Fruit fly (Drosophila melanogaster): Measurements from ENCODE around the gene CG2926.
A peak's percentile ranks its signal among the peaks of the same experiment; 100 is the strongest.

CG2926 gene

DNA sequence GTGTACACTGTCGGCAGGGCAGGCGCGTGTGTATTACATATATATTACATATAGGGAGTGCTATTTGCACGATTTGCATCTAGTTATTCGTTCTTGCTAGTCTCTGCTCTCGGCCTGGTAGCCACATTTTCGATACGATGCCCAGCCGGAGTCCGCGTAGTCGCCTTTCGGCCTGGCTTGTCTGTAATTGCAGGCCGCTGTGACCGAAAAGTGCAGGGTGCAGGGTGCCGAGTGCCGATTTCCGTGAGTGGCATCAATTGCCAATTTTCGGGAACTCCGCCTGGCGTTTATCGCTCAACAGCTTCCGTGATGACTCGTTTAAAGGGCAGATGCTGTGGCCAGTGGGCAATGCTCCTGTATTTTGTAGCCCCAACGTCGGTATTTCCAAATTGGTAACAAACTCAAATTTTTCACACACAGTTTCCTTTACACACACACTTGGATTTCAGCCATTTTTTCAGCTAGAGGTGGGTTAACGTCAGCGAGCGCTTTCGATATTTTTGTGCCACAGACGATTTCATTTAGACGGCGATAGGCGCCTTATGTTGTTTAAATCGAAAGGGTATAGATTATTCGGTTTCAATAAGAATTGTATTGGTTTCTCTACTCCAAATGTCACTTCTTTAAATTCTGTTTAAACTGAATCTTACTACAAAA, at the start of gene CG2926:
TSS of gene CG2926 (minus strand) at position 518 of the 657 bp plus-strand sequence.
- TF ChIP-seq CG8478 (optimal IDR thresholded peaks at IDR 0.05) (no peak), CTCF (optimal IDR thresholded peaks at IDR 0.05) (peak in 1 of 2 experiments; percentile 20)

DNA sequence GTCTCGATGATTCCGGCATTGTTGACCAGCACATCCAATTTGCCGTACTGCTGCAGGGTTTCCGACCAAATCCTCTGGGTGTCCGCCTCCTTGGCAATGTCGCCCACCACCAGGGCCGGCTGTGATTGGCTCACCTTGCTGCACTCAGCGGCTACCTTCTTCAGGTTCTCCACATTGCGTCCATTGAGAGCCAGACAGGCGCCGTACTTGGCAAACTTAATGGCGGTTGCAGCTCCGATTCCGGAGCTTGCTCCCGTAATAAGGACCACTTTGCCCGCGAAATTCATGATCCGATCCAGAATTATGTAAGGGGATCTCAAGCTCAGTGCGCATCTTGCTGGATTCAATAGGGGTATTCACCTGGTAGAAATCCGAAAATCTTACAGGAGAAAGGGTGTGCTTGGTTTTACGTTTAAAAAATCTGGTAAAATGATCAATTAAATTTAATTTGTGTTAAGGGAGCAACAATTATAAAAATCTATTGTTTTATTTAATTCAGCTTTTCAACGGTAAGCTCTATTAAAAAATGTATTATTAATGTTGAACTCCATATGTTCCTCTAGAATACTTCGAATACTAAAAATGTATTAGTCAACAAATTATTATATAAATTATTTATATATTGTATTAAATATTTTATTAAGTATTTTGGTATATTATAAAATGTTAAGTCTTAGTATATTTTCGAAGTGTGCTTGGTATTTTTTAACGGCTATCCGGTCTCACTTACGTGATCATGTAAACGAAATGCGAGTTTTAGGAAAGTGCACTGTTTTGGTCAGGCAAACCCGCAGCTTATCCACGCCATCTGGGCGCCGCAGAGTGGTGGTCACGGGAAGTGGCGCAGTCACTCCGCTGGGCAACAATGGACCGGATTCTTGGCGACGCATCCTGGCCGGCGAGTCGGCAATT, 48.6 kb upstream of the CG2926 start, which contains the start of the genes CG31548 and CG12170:
TSS of gene CG31548 (minus strand) at position 334 of the 912 bp plus-strand sequence.
TSS of gene CG12170 (plus strand) at position 716 of the 912 bp plus-strand sequence.
- TF ChIP-seq CTCF (optimal IDR thresholded peaks at IDR 0.05) (no peak), CG8478 (optimal IDR thresholded peaks at IDR 0.05) (no peak)

DNA sequence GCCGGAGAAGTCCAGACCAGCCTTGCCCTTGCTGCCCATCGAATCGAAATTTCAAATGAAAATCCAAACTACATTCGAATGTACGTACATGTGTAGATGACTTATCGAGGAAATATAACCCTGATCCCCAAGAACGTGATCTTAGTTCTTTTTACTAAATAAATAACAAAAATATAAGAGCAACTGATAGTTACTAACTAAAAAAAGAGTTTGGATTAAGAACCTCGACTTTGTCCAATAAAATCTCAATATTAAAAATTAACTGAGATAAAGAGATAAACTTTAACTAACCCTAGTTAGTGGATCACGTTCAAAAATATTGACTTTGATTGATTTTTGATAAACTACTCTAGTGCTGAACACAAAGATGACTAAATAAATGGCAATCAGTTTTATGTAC, 47.3 kb upstream of the CG2926 start, which contains the start of gene CG31546:
TSS of gene CG31546 (minus strand) at position 101 of the 400 bp plus-strand sequence.
- no peak for TF ChIP-seq CTCF (optimal IDR thresholded peaks at IDR 0.05)
- TF ChIP-seq CG8478 (optimal IDR thresholded peaks at IDR 0.05), result no peak

DNA sequence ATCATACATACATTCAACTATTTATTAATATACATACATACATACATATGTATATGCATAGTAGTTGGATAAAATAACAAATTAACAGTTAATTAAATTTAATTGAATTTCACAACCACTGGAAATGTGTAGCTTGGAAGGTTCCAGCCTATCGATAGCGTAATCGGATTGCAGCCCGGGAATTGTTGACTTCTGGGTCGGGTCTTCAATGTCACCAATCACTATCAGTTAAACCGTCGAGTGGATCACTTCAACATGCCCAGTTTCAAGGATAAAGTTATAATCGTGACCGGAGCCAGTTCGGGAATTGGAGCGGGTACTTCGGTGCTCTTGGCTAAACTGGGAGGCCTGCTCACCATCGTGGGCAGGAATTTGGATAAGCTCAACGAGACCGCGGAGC, 45.3 kb upstream of the CG2926 start, which contains the start of gene CG12171:
TSS of gene CG12171 (plus strand) at position 191 of the 400 bp plus-strand sequence.
- TF ChIP-seq CG8478 (optimal IDR thresholded peaks at IDR 0.05) (no peak), CTCF (optimal IDR thresholded peaks at IDR 0.05) (no peak)

DNA sequence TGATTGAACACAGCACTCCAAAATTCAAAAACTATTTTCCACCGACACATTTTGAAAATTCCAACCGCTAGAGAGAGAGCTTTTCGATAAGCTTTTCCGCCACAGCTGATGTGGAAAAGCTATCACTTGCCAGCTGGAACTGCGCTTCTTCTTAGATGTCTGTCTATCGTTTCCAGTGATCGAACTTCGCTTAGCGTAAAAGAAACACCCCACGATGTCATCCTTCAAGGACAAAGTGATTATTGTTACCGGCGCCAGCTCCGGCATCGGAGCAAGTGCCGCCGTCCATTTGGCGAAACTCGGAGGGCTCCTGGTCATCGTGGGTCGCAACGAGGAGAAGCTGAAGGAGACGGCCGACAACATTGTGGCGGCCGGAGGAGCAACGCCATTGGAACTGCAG, 44.0 kb upstream of the CG2926 start, which contains the start of gene CG31549:
TSS of gene CG31549 (plus strand) at position 11 of the 400 bp plus-strand sequence.
- TF ChIP-seq CG8478 (optimal IDR thresholded peaks at IDR 0.05) (no peak), CTCF (optimal IDR thresholded peaks at IDR 0.05) (no peak)

DNA sequence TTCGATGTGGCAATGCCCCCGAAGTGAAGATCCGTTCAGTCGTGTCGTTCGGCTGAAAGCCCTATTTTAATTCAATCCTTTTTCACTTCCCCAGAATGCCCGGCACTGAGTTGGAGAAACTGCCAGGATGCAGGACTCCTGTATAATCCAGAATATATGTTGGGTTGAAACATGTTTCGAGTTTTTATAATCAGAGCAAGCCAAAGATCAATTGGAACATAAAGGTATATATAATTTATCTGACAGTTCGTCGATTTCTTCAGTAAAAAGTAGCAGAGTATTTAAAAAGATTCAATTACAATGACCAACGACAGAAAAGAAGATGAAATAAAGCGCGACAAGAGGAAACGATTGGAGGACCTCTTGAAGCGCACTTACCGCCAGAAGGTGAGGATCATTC, 39.4 kb upstream of the CG2926 start, which contains the start of gene CG31551:
TSS of gene CG31551 (plus strand) at position 301 of the 400 bp plus-strand sequence.
- no peak for TF ChIP-seq CG8478 (optimal IDR thresholded peaks at IDR 0.05)
- no peak for TF ChIP-seq CTCF (optimal IDR thresholded peaks at IDR 0.05)

DNA sequence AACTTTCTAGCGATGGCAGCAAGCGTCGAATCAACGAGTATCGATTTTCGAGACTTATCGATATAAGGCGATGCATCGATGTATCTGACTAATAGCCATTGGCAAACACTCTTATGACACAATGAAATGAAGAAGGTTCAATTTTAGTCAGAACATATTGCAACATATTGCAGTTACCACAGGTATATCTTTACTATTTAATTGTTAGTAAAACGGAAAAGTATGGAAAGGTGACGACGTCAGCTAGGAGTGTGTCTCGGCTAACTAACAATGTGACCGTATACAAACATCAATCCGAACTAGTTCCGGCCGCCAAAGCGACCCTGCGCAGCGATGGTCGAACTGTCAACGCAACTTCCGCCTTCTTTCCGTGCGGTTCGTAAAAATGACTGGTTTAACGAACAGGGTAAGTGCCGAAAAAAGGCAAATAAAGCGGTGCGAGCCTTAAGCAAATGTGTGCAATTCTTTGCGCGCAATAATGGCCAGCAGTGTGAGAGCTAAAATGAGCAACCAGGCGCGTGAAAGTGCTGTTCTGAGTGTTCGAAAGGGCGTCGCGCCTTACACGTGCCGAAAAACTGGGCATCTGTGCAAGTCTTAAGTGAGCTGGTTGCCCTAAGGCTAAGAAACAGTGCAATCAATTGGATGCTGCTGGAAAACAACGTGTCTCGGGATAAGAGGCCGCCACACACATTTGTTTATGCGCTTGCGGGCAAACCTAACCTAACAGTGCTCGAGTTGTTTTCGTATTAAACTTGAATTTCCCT, 36.1 kb upstream of the CG2926 start, which contains the start of the genes Dph4, Spec2 and RpL13A:
TSS of gene Dph4 (minus strand) at position 11 of the 764 bp plus-strand sequence.
TSS of gene Spec2 (minus strand) at position 11 of the 764 bp plus-strand sequence.
TSS of gene RpL13A (plus strand) at position 360 of the 764 bp plus-strand sequence.
- TF ChIP-seq CG8478 (optimal IDR thresholded peaks at IDR 0.05) (no peak), CTCF (optimal IDR thresholded peaks at IDR 0.05) (peak; percentile 47 to 55)

DNA sequence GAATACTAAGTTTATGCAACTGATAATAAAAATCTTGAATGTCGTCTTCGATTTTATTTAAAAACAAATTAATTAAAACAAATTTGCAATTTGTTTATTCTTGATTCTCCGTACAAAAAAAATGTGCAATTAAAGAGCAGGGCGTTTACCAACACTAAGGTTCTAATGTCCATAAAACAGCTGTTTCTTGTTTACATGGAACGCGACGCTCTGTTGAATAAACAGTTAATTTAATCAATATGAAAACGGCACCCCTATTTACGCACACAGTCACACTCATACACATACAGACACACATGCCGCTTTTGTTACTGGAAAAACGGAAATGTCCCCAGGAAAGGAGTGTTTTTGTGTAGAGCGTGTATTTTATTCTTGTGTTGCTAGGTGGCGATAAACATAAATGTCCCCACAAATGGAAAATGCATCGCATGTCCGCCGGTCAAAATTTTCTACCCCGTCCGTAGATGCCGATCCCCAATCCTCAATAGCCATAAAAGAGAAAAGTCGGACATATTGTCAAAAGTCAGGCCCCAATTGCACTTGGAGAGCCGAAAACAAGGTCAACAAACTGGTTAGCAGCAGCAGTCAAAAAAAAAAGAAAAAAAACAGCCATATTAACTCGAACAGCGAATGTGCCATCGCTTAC, 34.9 kb upstream of the CG2926 start:
- no peak for TF ChIP-seq CTCF (optimal IDR thresholded peaks at IDR 0.05)
- no peak for TF ChIP-seq CG8478 (optimal IDR thresholded peaks at IDR 0.05)

DNA sequence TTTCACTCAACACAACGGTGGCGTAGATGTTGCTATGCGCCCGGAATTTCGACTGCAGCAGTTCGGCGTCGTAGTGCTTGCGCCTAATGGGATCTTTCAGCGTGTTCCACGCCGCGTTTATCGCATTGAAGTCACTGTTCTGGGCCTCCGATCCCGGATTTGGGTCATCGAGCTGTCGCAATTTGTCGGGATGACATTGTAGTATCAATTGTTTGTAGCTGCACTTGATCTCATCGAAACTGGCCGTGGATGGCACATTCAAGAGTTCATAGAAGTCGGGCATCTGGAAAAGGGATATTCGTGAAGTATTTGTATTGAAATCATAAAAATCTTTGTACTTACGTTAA, 34.2 kb upstream of the CG2926 start:
- TF ChIP-seq CG8478 (optimal IDR thresholded peaks at IDR 0.05), result no peak
- no peak for TF ChIP-seq CTCF (optimal IDR thresholded peaks at IDR 0.05)

DNA sequence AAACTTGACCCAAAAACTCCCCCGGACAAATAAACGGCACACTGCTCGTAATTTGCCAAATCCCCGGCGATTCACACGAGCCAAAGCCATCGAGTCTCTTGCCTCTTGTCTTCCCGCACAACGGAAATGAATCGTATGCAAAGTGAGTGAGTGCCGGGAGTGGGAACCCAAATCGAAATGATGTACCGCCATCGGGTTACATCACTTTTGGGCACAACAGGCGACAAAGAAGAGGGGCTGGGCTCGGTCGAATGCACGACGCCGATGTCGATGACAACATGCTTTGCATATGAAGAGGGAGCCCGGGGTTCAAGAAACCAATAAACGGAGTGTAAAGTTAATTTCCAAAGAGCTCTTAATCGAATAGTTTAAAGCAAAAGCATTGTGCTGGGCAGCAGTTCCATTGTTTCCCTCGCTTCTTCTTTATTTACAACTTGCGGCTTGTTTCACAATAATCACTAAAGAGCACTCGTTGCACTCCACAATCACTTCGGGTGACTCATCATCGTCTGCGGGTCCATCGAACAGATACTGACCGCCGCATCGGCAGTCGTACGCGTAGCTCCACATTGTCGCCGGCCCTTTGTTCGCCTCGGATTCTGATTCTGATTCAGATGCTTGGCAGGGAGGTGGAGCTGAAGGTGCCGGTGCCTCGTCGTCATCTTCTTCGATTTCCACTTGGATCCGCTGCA, 33.7 kb upstream of the CG2926 start:
- TF ChIP-seq CTCF (optimal IDR thresholded peaks at IDR 0.05) (no peak), CG8478 (optimal IDR thresholded peaks at IDR 0.05) (no peak)

DNA sequence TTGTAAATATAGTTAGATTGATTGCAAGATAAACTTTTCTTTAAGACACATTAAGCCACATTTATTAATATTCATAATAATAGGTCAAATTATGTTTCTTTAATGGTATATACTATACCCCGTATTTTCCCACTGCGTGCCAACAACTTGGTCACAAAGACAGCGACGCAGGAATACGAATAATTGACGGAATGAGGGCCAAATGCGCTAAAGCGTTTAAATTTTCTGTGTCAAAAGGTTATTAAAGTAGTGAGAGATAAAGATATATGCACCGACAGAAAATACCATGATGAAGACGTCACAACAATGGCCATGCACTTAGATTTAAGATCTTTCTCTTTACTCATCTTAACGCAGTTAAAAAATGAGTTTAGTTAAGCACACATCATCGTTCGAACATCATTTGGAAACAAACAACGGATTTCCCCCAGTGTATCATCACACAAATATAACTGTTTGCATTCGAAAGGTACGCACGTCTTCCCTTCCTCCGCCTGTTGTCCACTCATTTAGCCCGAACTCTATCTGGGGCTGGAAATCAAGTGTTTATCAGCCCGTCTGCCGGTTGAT, 32.3 kb upstream of the CG2926 start:
- no peak for TF ChIP-seq CTCF (optimal IDR thresholded peaks at IDR 0.05)
- no peak for TF ChIP-seq CG8478 (optimal IDR thresholded peaks at IDR 0.05)

DNA sequence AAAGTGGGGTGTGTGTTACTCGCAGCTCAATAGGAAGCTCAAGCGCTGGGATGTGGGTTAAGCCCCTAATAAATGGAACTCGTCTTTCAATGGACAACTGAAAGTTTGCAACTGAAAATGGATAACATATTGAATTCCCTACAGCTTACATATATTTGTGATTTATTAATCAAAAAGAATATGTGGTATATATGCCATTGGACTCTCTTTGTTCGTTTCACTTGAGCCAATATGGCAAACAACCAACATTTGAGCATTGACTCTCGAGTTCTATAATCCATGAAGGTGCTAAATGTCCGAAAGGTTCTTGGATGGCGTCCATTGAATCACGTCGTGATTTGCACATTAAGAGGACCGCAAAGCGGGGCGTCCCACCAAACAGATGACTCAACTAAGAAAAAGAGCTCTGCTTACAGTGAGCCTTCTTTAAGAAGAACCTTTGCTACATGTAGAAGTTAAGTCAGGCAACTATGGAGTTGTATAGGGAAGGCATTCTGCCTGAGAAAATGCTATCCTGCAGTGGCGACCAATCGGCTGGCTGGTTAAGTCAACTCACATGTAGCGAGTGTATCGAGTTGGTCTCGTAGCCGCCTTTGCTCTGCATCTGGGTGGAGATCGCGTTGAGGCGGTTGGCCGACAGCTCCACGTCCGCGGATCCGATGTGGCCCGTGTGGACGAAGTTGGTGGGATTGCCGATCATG, 29.9 kb upstream of the CG2926 start:
- TF ChIP-seq CG8478 (optimal IDR thresholded peaks at IDR 0.05) (no peak), CTCF (optimal IDR thresholded peaks at IDR 0.05) (no peak)

All from S2 (cell line).